Fruit fly (Drosophila melanogaster) whole organism, wandering third instar larva: ENCODE results near the gene ppk23.

Experiments used
- Abd-B ChIP-seq: fragments of >200 bp; optimal IDR thresholded peaks from 2 replicates; lab custom pipeline; 2017; ENCODE audit warnings: missing biosample characterization, missing genetic modification characterization
- CG32264 ChIP-seq: fragments of 200-800 bp; sonication (Bioruptor generic); optimal IDR thresholded peaks from 2 replicates; lab custom pipeline; 2016; ENCODE audit warnings: missing biosample characterization, missing genetic modification characterization
- CrebA ChIP-seq: fragments of 200-800 bp; sonication (Bioruptor generic); optimal IDR thresholded peaks from 2 replicates; lab custom pipeline; 2016; ENCODE audit warnings: missing biosample characterization, mild to moderate bottlenecking, missing genetic modification characterization, borderline replicate concordance
- Dfd ChIP-seq: fragments of >200 bp; optimal IDR thresholded peaks from 2 replicates; lab custom pipeline; 2017; ENCODE audit warnings: missing biosample characterization, missing genetic modification characterization
- Dif ChIP-seq: fragments of 200-275, 200-300 bp; sonication (Bioruptor generic); optimal IDR thresholded peaks from 2 replicates; lab custom pipeline; 2018; ENCODE audit warnings: missing biosample characterization, missing genetic modification characterization; ENCODE audit not compliant: partially characterized antibody
- GATAd ChIP-seq: sonication (Bioruptor generic); optimal IDR thresholded peaks from 2 replicates; lab custom pipeline; 2016; ENCODE audit warnings: missing biosample characterization, missing genetic modification characterization
- HLH106 ChIP-seq: fragments of 200-800 bp; optimal IDR thresholded peaks from 3 replicates; lab custom pipeline; 2019; ENCODE audit warnings: missing biosample characterization, mild to moderate bottlenecking, missing genetic modification characterization, moderate library complexity
- Hnf4 ChIP-seq: fragments of 200-800 bp; sonication (Bioruptor generic); optimal IDR thresholded peaks from 2 replicates; lab custom pipeline; 2016; ENCODE audit warnings: missing biosample characterization, mild to moderate bottlenecking, missing genetic modification characterization
- Hr83 ChIP-seq: fragments of 200-300 bp; sonication (Bioruptor generic); optimal IDR thresholded peaks from 2 replicates; lab custom pipeline; 2016; ENCODE audit warnings: missing biosample characterization, mild to moderate bottlenecking, missing genetic modification characterization, moderate library complexity; ENCODE audit not compliant: poor library complexity, severe bottlenecking
- Jra ChIP-seq: sonication (Bioruptor generic); optimal IDR thresholded peaks from 2 replicates; lab custom pipeline; 2016; ENCODE audit warnings: missing biosample characterization, missing genetic modification characterization
- Myc ChIP-seq: fragments of >200 bp; optimal IDR thresholded peaks from 2 replicates; lab custom pipeline; 2017
- N ChIP-seq: fragments of >200 bp; optimal IDR thresholded peaks from 2 replicates; lab custom pipeline; 2018; ENCODE audit warnings: missing biosample characterization, missing external identifiers, missing genetic modification characterization
- OdsH ChIP-seq: fragments of 200-800 bp; sonication (Bioruptor generic); optimal IDR thresholded peaks from 2 replicates; lab custom pipeline; 2016; ENCODE audit warnings: missing biosample characterization, mild to moderate bottlenecking, missing genetic modification characterization
- Sp1 ChIP-seq: fragments of 200-800 bp; sonication (Bioruptor generic); optimal IDR thresholded peaks from 3 replicates; lab custom pipeline; 2019; ENCODE audit warnings: missing biosample characterization, mild to moderate bottlenecking, missing genetic modification characterization, moderate library complexity
- Vsx2 ChIP-seq: fragments of 200-300, 225-300 bp; sonication (Bioruptor generic); optimal IDR thresholded peaks from 2 replicates; lab custom pipeline; 2018; ENCODE audit warnings: missing biosample characterization, missing genetic modification characterization; ENCODE audit not compliant: partially characterized antibody
- br ChIP-seq: fragments of 200-800 bp; sonication (Bioruptor generic); optimal IDR thresholded peaks from 2 replicates; lab custom pipeline; 2016; ENCODE audit warnings: missing biosample characterization, missing genetic modification characterization
- dmrt93B ChIP-seq: fragments of 200-800 bp; sonication (Bioruptor generic); optimal IDR thresholded peaks from 2 replicates; lab custom pipeline; 2018; ENCODE audit warnings: missing biosample characterization, mild to moderate bottlenecking, missing genetic modification characterization
- ey ChIP-seq: fragments of 200-800 bp; sonication (Bioruptor generic); optimal IDR thresholded peaks from 2 replicates; lab custom pipeline; 2016; ENCODE audit warnings: missing biosample characterization, missing genetic modification characterization
- foxo ChIP-seq, 2 experiments: fragments of 200-800 bp; sonication (Bioruptor generic); optimal IDR thresholded peaks; 2 replicates in 1 of 2; 3 replicates in 1 of 2; lab custom pipeline; 2016 to 2017; ENCODE audit warnings: missing biosample characterization in 2 of 2, missing genetic modification characterization in 2 of 2
- fru ChIP-seq: fragments of 200-800 bp; sonication (Bioruptor generic); optimal IDR thresholded peaks from 3 replicates; lab custom pipeline; 2016; ENCODE audit warnings: missing biosample characterization, mild to moderate bottlenecking, missing genetic modification characterization
- h ChIP-seq: fragments of 200-800 bp; sonication (Bioruptor generic); optimal IDR thresholded peaks from 3 replicates; lab custom pipeline; 2016; ENCODE audit warnings: missing biosample characterization, mild to moderate bottlenecking, missing genetic modification characterization
- jim ChIP-seq: fragments of 175-275, 200-325 bp; sonication (Bioruptor generic); optimal IDR thresholded peaks from 2 replicates; lab custom pipeline; 2016; ENCODE audit warnings: missing biosample characterization, mild to moderate bottlenecking, missing genetic modification characterization
- lola ChIP-seq: fragments of >200 bp; optimal IDR thresholded peaks from 2 replicates; lab custom pipeline; 2017; ENCODE audit warnings: missing biosample characterization, missing genetic modification characterization
- pan ChIP-seq: fragments of >200 bp; optimal IDR thresholded peaks from 2 replicates; lab custom pipeline; 2017
- psq ChIP-seq: fragments of 200-800 bp; sonication (Bioruptor generic); optimal IDR thresholded peaks from 3 replicates; lab custom pipeline; 2017; ENCODE audit warnings: missing biosample characterization, mild to moderate bottlenecking, missing genetic modification characterization, moderate library complexity
- rgr ChIP-seq: fragments of 200-800 bp; sonication (Bioruptor generic); optimal IDR thresholded peaks from 3 replicates; lab custom pipeline; 2016; ENCODE audit warnings: missing biosample characterization, mild to moderate bottlenecking, missing genetic modification characterization
- sage ChIP-seq: fragments of 200-800 bp; sonication (Bioruptor generic); optimal IDR thresholded peaks from 2 replicates; lab custom pipeline; 2016; ENCODE audit warnings: missing biosample characterization, mild to moderate bottlenecking, missing genetic modification characterization
- sv ChIP-seq: fragments of 200-800 bp; sonication (Bioruptor generic); optimal IDR thresholded peaks from 3 replicates; lab custom pipeline; 2016; ENCODE audit warnings: missing biosample characterization, missing genetic modification characterization
- tai ChIP-seq: sonication (Bioruptor generic); optimal IDR thresholded peaks from 2 replicates; lab custom pipeline; 2016; ENCODE audit warnings: missing biosample characterization, missing genetic modification characterization
- usp ChIP-seq: fragments of >200 bp; optimal IDR thresholded peaks from 2 replicates; lab custom pipeline; 2017; ENCODE audit warnings: missing biosample characterization, missing genetic modification characterization
- woc ChIP-seq: sonication (Bioruptor generic); optimal IDR thresholded peaks from 2 replicates; lab custom pipeline; 2016; ENCODE audit warnings: missing biosample characterization, mild to moderate bottlenecking, missing genetic modification characterization

Gene ppk23

dm6 chrX:17581606-17582281 lies 12.7 kb upstream of the ppk23 start:
- TF ChIP-seq Abd-B: no peak
- peak; percentile 46 for TF ChIP-seq psq (GFP tag; lab: Kevin White, UChicago)
- no peak for TF ChIP-seq usp (GFP tag; lab: Kevin White, UChicago)
- TF ChIP-seq rgr: peak; percentile 38
- TF ChIP-seq woc (GFP tag; lab: Kevin White, UChicago): no peak
- TF ChIP-seq N (GFP tag; lab: Kevin White, UChicago): no peak
- no peak for TF ChIP-seq ey (GFP tag; lab: Kevin White, UChicago)
- TF ChIP-seq foxo (GFP tag; optimal IDR thresholded peaks at IDR 0.05; lab: Kevin White, UChicago): peak in 1 of 2 experiments; percentile 16
- TF ChIP-seq fru (GFP tag; lab: Kevin White, UChicago): no peak
- TF ChIP-seq Sp1 (GFP tag; lab: Kevin White, UChicago): no peak
- TF ChIP-seq OdsH (GFP tag; lab: Kevin White, UChicago): peak; percentile 14

DNA sequence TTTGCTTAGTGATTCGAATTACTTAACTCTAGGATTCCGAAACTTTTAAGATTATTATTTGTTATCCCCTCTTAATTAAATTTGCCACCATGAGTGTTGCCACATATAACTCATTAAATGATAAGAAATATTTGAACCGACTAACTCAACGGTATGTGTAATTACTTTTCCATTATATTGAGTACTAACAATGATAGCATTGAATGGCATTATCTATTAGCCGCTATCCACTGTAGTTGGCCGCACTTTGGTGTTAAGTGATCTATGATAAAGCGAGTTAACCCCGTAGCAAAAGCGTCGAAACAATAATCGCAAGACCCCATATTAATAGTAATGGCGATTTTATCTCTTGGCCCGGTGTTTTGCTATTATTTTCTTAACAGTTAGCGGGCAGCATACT lies 11.9 kb upstream of the ppk23 start:
- no peak for TF ChIP-seq pan (lab: Kevin White, UChicago)
- no peak for TF ChIP-seq N (GFP tag; lab: Kevin White, UChicago)
- TF ChIP-seq Dif (GFP tag; lab: Kevin White, UChicago): no peak
- TF ChIP-seq woc (GFP tag; lab: Kevin White, UChicago): no peak
- TF ChIP-seq CrebA (GFP tag; lab: Kevin White, UChicago): no peak
- no peak for TF ChIP-seq Abd-B
- no peak for TF ChIP-seq Myc (lab: Kevin White, UChicago)
- TF ChIP-seq psq (GFP tag; lab: Kevin White, UChicago): no peak
- TF ChIP-seq Vsx2 (GFP tag; lab: Kevin White, UChicago): no peak
- TF ChIP-seq foxo (GFP tag; optimal IDR thresholded peaks at IDR 0.05; lab: Kevin White, UChicago): no peak
- no peak for TF ChIP-seq ey (GFP tag; lab: Kevin White, UChicago)
- TF ChIP-seq sage (GFP tag; lab: Kevin White, UChicago): no peak
- TF ChIP-seq dmrt93B: no peak
- no peak for TF ChIP-seq Hr83 (GFP tag; lab: Kevin White, UChicago)
- TF ChIP-seq Dfd: no peak
- TF ChIP-seq CG32264 (GFP tag; lab: Kevin White, UChicago): no peak
- TF ChIP-seq usp (GFP tag; lab: Kevin White, UChicago): no peak
- no peak for TF ChIP-seq tai

DNA sequence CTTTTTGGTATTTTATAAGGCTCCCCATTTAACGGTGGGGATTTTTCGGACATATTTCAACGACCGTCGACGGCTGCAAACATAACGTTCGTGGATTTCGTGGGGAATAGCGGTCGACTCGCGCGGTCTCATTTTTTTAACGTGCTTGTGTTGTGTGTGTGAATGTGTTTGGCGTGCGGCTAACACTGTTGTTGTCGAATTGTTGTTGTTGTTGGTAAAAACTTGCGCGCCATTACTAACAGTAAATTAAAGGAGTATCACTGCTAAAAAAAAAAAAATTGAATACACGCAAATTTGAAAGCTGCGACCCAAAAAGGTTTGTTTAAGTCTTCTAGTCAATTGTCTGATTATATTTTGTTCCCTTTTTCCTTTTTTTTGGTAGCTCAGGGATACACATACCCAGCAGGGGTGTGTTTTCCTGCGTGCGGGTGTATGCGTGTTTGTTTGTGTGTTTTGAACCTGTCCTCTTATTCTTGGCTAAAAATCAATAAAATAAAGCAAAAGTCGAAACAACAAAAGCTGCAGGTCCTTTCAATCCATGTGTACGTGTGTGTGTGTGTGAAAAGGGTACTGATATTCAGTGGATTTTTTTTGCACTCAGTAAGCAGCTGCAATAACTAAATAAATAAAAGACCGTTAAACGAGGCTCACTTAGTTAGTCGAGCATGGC lies 10.9 kb upstream of the ppk23 start, which contains the start of gene CG12991:
Gene CG12991, plus strand, starts transcription at position 80 of the 670 bp plus-strand sequence.
- no peak for TF ChIP-seq CrebA (GFP tag; lab: Kevin White, UChicago)
- TF ChIP-seq Myc (lab: Kevin White, UChicago): no peak
- peak in 1 of 2 experiments; percentile 41 for TF ChIP-seq foxo (GFP tag; optimal IDR thresholded peaks at IDR 0.05; lab: Kevin White, UChicago)
- TF ChIP-seq CG32264 (GFP tag; lab: Kevin White, UChicago): no peak
- no peak for TF ChIP-seq Hr83 (GFP tag; lab: Kevin White, UChicago)
- peak; percentile 10 for TF ChIP-seq Jra (GFP tag; lab: Kevin White, UChicago)
- no peak for TF ChIP-seq pan (lab: Kevin White, UChicago)
- peak; percentile 34 for TF ChIP-seq h (GFP tag; lab: Kevin White, UChicago)
- TF ChIP-seq usp (GFP tag; lab: Kevin White, UChicago): no peak
- TF ChIP-seq Abd-B: no peak
- TF ChIP-seq sv (GFP tag; lab: Kevin White, UChicago): no peak
- peak; percentile 13 for TF ChIP-seq ey (GFP tag; lab: Kevin White, UChicago)
- peak; percentile 25 for TF ChIP-seq Hnf4 (GFP tag; lab: Kevin White, UChicago)
- peak; percentile 36 for TF ChIP-seq rgr
- no peak for TF ChIP-seq Dfd
- peak; percentile 30 for TF ChIP-seq Sp1 (GFP tag; lab: Kevin White, UChicago)
- TF ChIP-seq br (GFP tag; lab: Kevin White, UChicago): peak; percentile 13
- TF ChIP-seq lola (GFP tag; lab: Kevin White, UChicago): no peak
- peak; percentile 57 for TF ChIP-seq OdsH (GFP tag; lab: Kevin White, UChicago)
- peak; percentile 15 for TF ChIP-seq psq (GFP tag; lab: Kevin White, UChicago)
- TF ChIP-seq GATAd (GFP tag; lab: Kevin White, UChicago): no peak
- TF ChIP-seq HLH106 (tag; lab: Kevin White, UChicago): peak; percentile 9
- peak; percentile 47 for TF ChIP-seq fru (GFP tag; lab: Kevin White, UChicago)
- TF ChIP-seq woc (GFP tag; lab: Kevin White, UChicago): peak; percentile 27
- TF ChIP-seq jim (GFP tag; lab: Kevin White, UChicago): peak; percentile 4
